Worm (Caenorhabditis elegans) whole organism, young adult: ENCODE results near the gene F47G3.1.

ENCODE experiments used
- C17E4.6 ChIP-seq: fragments of 200-800 bp; sonication (Bioruptor generic); IDR thresholded peaks from 2 replicates; pipeline ENCODE4 v1.3.6; 2022; ENCODE audit warnings: missing genetic modification reagents, missing genetic modification characterization, missing compliant biosample characterization
- F22D6.2 ChIP-seq: sonication (generic microtip); optimal IDR thresholded peaks from 2 replicates; lab custom pipeline; 2016; ENCODE audit warnings: mild to moderate bottlenecking, missing genetic modification characterization, missing compliant biosample characterization
- F39B2.1 ChIP-seq: fragments of 200-800 bp; sonication (Bioruptor generic); IDR thresholded peaks from 2 replicates; pipeline ENCODE4 v1.3.6; 2022; ENCODE audit warnings: missing genetic modification reagents, missing genetic modification characterization, missing compliant biosample characterization
- F49E8.2 ChIP-seq: sonication (generic microtip); optimal IDR thresholded peaks from 3 replicates; lab custom pipeline; 2017; ENCODE audit warnings: missing genetic modification characterization, mild to moderate bottlenecking, missing compliant biosample characterization, antibody characterized with exemption, moderate library complexity; ENCODE audit not compliant: insufficient read depth
- F52B5.7 ChIP-seq: sonication (generic microtip); optimal IDR thresholded peaks from 2 replicates; lab custom pipeline; 2016; ENCODE audit warnings: mild to moderate bottlenecking, missing genetic modification characterization, missing compliant biosample characterization
- F57A8.1 ChIP-seq: fragments of 200-800 bp; sonication (Bioruptor generic); optimal IDR thresholded peaks from 2 replicates; lab custom pipeline; 2018; ENCODE audit warnings: mild to moderate bottlenecking, missing genetic modification characterization, moderate library complexity, missing compliant biosample characterization
- F57C9.4 ChIP-seq: sonication (generic microtip); optimal IDR thresholded peaks from 2 replicates; lab custom pipeline; 2017; ENCODE audit warnings: mild to moderate bottlenecking, missing genetic modification characterization, missing compliant biosample characterization
- K12H6.12 ChIP-seq: fragments of 200-800 bp; sonication (Bioruptor generic); optimal IDR thresholded peaks from 2 replicates; lab custom pipeline; 2018; ENCODE audit warnings: mild to moderate bottlenecking, missing genetic modification characterization, missing compliant biosample characterization
- T07F8.4 ChIP-seq: sonication (generic microtip); optimal IDR thresholded peaks from 2 replicates; lab custom pipeline; 2016; ENCODE audit warnings: mild to moderate bottlenecking, missing genetic modification characterization, moderate library complexity, missing compliant biosample characterization
- Y53G8AR.9 ChIP-seq: fragments of 200-800 bp; sonication (Bioruptor generic); conservative IDR thresholded peaks from 2 replicates; pipeline ENCODE4 v1.3.6; 2022; ENCODE audit warnings: missing genetic modification reagents, missing genetic modification characterization, missing compliant biosample characterization
- Y79H2A.3 ChIP-seq: fragments of 200-800 bp; sonication (Bioruptor generic); conservative IDR thresholded peaks from 2 replicates; pipeline ENCODE4 v1.3.6; 2022; ENCODE audit warnings: missing genetic modification reagents, missing genetic modification characterization, missing compliant biosample characterization
- akir-1 ChIP-seq: fragments of 200-800 bp; sonication (Bioruptor generic); optimal IDR thresholded peaks from 2 replicates; lab custom pipeline; 2018; ENCODE audit warnings: mild to moderate bottlenecking, missing genetic modification characterization, moderate library complexity, missing compliant biosample characterization
- ama-1 ChIP-seq, 3 experiments: fragments of 150-350 bp in 1 of 3; sonication (generic microtip) in 2 of 3; optimal IDR thresholded peaks; 2 replicates each; lab custom pipeline; 2014 to 2018; ENCODE audit warnings: missing biosample characterization in 2 of 3, missing genetic modification characterization in 2 of 3, missing genetic modification reagents in 2 of 3
- aptf-2 ChIP-seq: fragments of 200-800 bp; sonication (Bioruptor generic); conservative IDR thresholded peaks from 2 replicates; pipeline ENCODE4 v1.3.6; 2022; ENCODE audit warnings: missing genetic modification reagents, missing genetic modification characterization, missing compliant biosample characterization
- attf-6 ChIP-seq: fragments of 200-800 bp; sonication (Bioruptor generic); IDR thresholded peaks from 2 replicates; pipeline ENCODE4 v1.3.6; 2022; ENCODE audit warnings: missing genetic modification reagents, missing genetic modification characterization, missing compliant biosample characterization
- ceh-27 ChIP-seq: fragments of 200-800 bp; sonication (Bioruptor generic); optimal IDR thresholded peaks from 2 replicates; lab custom pipeline; 2018; ENCODE audit warnings: mild to moderate bottlenecking, missing genetic modification characterization, moderate library complexity, missing compliant biosample characterization
- ceh-58 ChIP-seq: fragments of 200-800 bp; sonication (Bioruptor generic); IDR thresholded peaks from 2 replicates; pipeline ENCODE4 v1.3.6; 2022; ENCODE audit warnings: missing genetic modification characterization, missing compliant biosample characterization
- dox-1 ChIP-seq: fragments of 200-800 bp; sonication (Bioruptor generic); IDR thresholded peaks from 2 replicates; pipeline ENCODE4 v1.3.6; 2022; ENCODE audit warnings: missing genetic modification reagents, missing genetic modification characterization, missing compliant biosample characterization
- dpl-1 ChIP-seq: fragments of 150-350 bp; optimal IDR thresholded peaks from 2 replicates; lab custom pipeline; 2014; ENCODE audit warnings: missing biosample characterization, missing genetic modification reagents, missing genetic modification characterization
- ekl-4 ChIP-seq: fragments of 200-800 bp; sonication (Bioruptor generic); IDR thresholded peaks from 2 replicates; pipeline ENCODE4 v1.3.6; 2022; ENCODE audit warnings: missing genetic modification reagents, missing genetic modification characterization, missing compliant biosample characterization
- fkh-3 ChIP-seq: sonication (generic microtip); optimal IDR thresholded peaks from 2 replicates; lab custom pipeline; 2016; ENCODE audit warnings: mild to moderate bottlenecking, missing genetic modification characterization, missing compliant biosample characterization
- hmg-1.2 ChIP-seq: fragments of 200-800 bp; sonication (Bioruptor generic); IDR thresholded peaks from 2 replicates; pipeline ENCODE4 v1.3.6; 2022; ENCODE audit warnings: missing genetic modification reagents, missing genetic modification characterization, missing compliant biosample characterization
- hmg-20 ChIP-seq: fragments of 200-800 bp; sonication (Bioruptor generic); IDR thresholded peaks from 2 replicates; pipeline ENCODE4 v1.3.6; 2022; ENCODE audit warnings: missing genetic modification reagents, missing genetic modification characterization, missing compliant biosample characterization
- lag-1 ChIP-seq: fragments of 200-800 bp; sonication (Bioruptor generic); IDR thresholded peaks from 2 replicates; pipeline ENCODE4 v1.3.6; 2022; ENCODE audit warnings: missing genetic modification reagents, missing genetic modification characterization, missing compliant biosample characterization
- lin-26 ChIP-seq: fragments of 200-800 bp; sonication (Bioruptor generic); IDR thresholded peaks from 2 replicates; pipeline ENCODE4 v1.3.6; 2022; ENCODE audit warnings: missing genetic modification reagents, missing genetic modification characterization, missing compliant biosample characterization
- lin-40 ChIP-seq: sonication (generic microtip); optimal IDR thresholded peaks from 2 replicates; lab custom pipeline; 2016; ENCODE audit warnings: missing genetic modification characterization, mild to moderate bottlenecking, missing compliant biosample characterization, missing genotype, missing genetic modification reagents
- madf-10 ChIP-seq: sonication (generic microtip); optimal IDR thresholded peaks from 2 replicates; lab custom pipeline; 2016; ENCODE audit warnings: mild to moderate bottlenecking, missing genetic modification characterization, missing compliant biosample characterization
- madf-6 ChIP-seq: fragments of 200-800 bp; sonication (Bioruptor generic); IDR thresholded peaks from 2 replicates; pipeline ENCODE4 v1.3.6; 2022; ENCODE audit warnings: missing genetic modification reagents, missing genetic modification characterization, missing compliant biosample characterization
- nfyb-1 ChIP-seq: fragments of 200-800 bp; sonication (Bioruptor generic); IDR thresholded peaks from 2 replicates; pipeline ENCODE4 v1.3.6; 2022; ENCODE audit warnings: missing genetic modification reagents, missing genetic modification characterization, missing compliant biosample characterization
- nhr-179 ChIP-seq: sonication (generic microtip); optimal IDR thresholded peaks from 2 replicates; lab custom pipeline; 2016; ENCODE audit warnings: mild to moderate bottlenecking, missing genetic modification characterization, missing compliant biosample characterization
- pha-4 ChIP-seq: fragments of 150-350 bp; sonication (generic microtip); optimal IDR thresholded peaks from 2 replicates; lab custom pipeline; 2014; ENCODE audit warnings: missing biosample characterization, missing genetic modification reagents, missing genetic modification characterization
- rec-8 ChIP-seq, 2 experiments: sonication (generic microtip); optimal IDR thresholded peaks; 2 replicates each; lab custom pipeline; 2016; ENCODE audit warnings: mild to moderate bottlenecking in 2 of 2, missing genetic modification characterization in 2 of 2, missing genetic modification reagents in 2 of 2, missing genotype in 2 of 2, missing biosample characterization in 1 of 2, missing compliant biosample characterization in 1 of 2, moderate library complexity in 1 of 2
- repo-1 ChIP-seq: sonication (generic microtip); optimal IDR thresholded peaks from 2 replicates; lab custom pipeline; 2017; ENCODE audit warnings: mild to moderate bottlenecking, missing genetic modification characterization, missing compliant biosample characterization
- sea-2 ChIP-seq: fragments of 200-800 bp; sonication (Bioruptor generic); IDR thresholded peaks from 2 replicates; pipeline ENCODE4 v1.3.6; 2022; ENCODE audit warnings: missing genetic modification characterization, missing compliant biosample characterization
- snpc-4 ChIP-seq, 5 experiments: fragments of 150-350 bp in 1 of 5; sonication (generic microtip) in 4 of 5; optimal IDR thresholded peaks; 2 replicates each; lab custom pipeline; 2014 to 2018; ENCODE audit warnings: missing genetic modification characterization in 5 of 5, missing biosample characterization in 3 of 5, antibody characterized with exemption in 2 of 5, mild to moderate bottlenecking in 2 of 5, missing compliant biosample characterization in 2 of 5, missing genotype in 2 of 5, moderate library complexity in 2 of 5, missing genetic modification reagents in 1 of 5
- sptf-2 ChIP-seq: fragments of 200-800 bp; sonication (Bioruptor generic); optimal IDR thresholded peaks from 2 replicates; lab custom pipeline; 2018; ENCODE audit warnings: mild to moderate bottlenecking, missing genetic modification characterization, missing compliant biosample characterization
- tbp1 ChIP-seq: fragments of 200-800 bp; sonication (Bioruptor generic); optimal IDR thresholded peaks from 2 replicates; lab custom pipeline; 2018; ENCODE audit warnings: mild to moderate bottlenecking, missing genetic modification characterization, missing compliant biosample characterization
- tbx-9 ChIP-seq: sonication (generic microtip); optimal IDR thresholded peaks from 2 replicates; lab custom pipeline; 2016; ENCODE audit warnings: borderline replicate concordance, missing genetic modification characterization, inconsistent platforms, missing compliant biosample characterization
- tlf-1 ChIP-seq: fragments of 200-800 bp; sonication (Bioruptor generic); optimal IDR thresholded peaks from 2 replicates; lab custom pipeline; 2018; ENCODE audit warnings: mild to moderate bottlenecking, missing genetic modification characterization, missing compliant biosample characterization
- zfh-2 ChIP-seq: fragments of 200-800 bp; sonication (Bioruptor generic); conservative IDR thresholded peaks from 2 replicates; pipeline ENCODE4 v1.3.6; 2022; ENCODE audit warnings: missing genetic modification reagents, missing genetic modification characterization, missing compliant biosample characterization
- zim-3 ChIP-seq: sonication (generic microtip); optimal IDR thresholded peaks from 2 replicates; lab custom pipeline; 2017; ENCODE audit warnings: mild to moderate bottlenecking, missing genetic modification characterization, moderate library complexity, missing compliant biosample characterization
- ztf-18 ChIP-seq: sonication (generic microtip); optimal IDR thresholded peaks from 2 replicates; lab custom pipeline; 2016; ENCODE audit warnings: missing genotype, mild to moderate bottlenecking, missing genetic modification characterization, missing compliant biosample characterization
- ztf-6 ChIP-seq: fragments of 200-800 bp; sonication (Bioruptor generic); IDR thresholded peaks from 2 replicates; pipeline ENCODE4 v1.3.6; 2022; ENCODE audit warnings: missing genetic modification reagents, missing genetic modification characterization, missing compliant biosample characterization

The F47G3.1 gene

DNA sequence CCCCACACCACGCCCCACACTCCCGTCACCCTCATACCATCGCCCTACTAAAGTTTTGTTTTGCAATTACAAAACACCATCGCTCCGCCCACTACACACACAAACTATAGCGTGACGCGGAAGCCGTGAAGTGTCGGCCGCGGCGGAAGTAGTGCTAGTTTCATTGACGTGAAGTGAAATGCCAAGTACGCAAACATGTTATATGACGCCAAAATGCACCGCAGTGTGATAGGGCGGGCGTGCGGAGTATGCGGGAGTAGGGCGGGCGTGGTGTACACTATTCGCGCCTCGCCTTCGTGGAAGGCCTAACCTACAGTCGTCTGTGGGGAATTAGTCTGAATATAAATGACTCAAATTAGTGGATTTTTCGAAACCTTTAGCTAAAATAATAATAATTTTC lies 22.7 kb upstream of the F47G3.1 start (continued):
- TF ChIP-seq aptf-2 (GFP tag; lab: Robert Waterston, UW): no peak
- TF ChIP-seq F57A8.1: no peak
- TF ChIP-seq repo-1 (tag; lab: Kevin White, UChicago): no peak
- no peak for TF ChIP-seq ekl-4 (GFP tag; lab: Robert Waterston, UW)
- no peak for TF ChIP-seq F49E8.2
- no peak for TF ChIP-seq K12H6.12 (tag; lab: Kevin White, UChicago)
- no peak for TF ChIP-seq akir-1
- TF ChIP-seq F52B5.7: no peak
- no peak for TF ChIP-seq F22D6.2 (tag; lab: Kevin White, UChicago)
- TF ChIP-seq ama-1 (optimal IDR thresholded peaks at IDR 0.05; lab: Kevin White, UChicago): no peak
- TF ChIP-seq ama-1 (GFP tag; optimal IDR thresholded peaks at IDR 0.05; lab: Kevin White, UChicago): no peak
- no peak for TF ChIP-seq dpl-1 (GFP tag; lab: Kevin White, UChicago)
- no peak for TF ChIP-seq rec-8 (tag; optimal IDR thresholded peaks at IDR 0.05; lab: Kevin White, UChicago)
- TF ChIP-seq lin-40: no peak
- no peak for TF ChIP-seq attf-6 (GFP tag; lab: Robert Waterston, UW)
- no peak for TF ChIP-seq lin-26 (GFP tag; lab: Robert Waterston, UW)
- TF ChIP-seq tbp1 (GFP tag; lab: Kevin White, UChicago): no peak
- TF ChIP-seq zim-3: no peak
- no peak for TF ChIP-seq Y53G8AR.9 (GFP tag; lab: Robert Waterston, UW)
- no peak for TF ChIP-seq hmg-20 (GFP tag; lab: Robert Waterston, UW)
- TF ChIP-seq zfh-2 (GFP tag; lab: Robert Waterston, UW): no peak; the same call in 1 of the 2 replicates
- no peak for TF ChIP-seq F39B2.1
- no peak for TF ChIP-seq pha-4 (tag; lab: Kevin White, UChicago)
- peak; percentile 65 for TF ChIP-seq hmg-1.2
- TF ChIP-seq ztf-18: no peak
- no peak for TF ChIP-seq F57C9.4
- no peak for TF ChIP-seq lag-1 (GFP tag; lab: Robert Waterston, UW)
- TF ChIP-seq snpc-4 (GFP tag; optimal IDR thresholded peaks at IDR 0.05; lab: Kevin White, UChicago): peak; percentile 68
- peak; percentile 28 to 93 (median 90) for TF ChIP-seq snpc-4 (tag; optimal IDR thresholded peaks at IDR 0.05; lab: Kevin White, UChicago)
- no peak for TF ChIP-seq madf-10
- no peak for TF ChIP-seq ceh-58 (GFP tag; lab: Robert Waterston, UW)
- TF ChIP-seq nfyb-1 (GFP tag; lab: Robert Waterston, UW): no peak
- no peak for TF ChIP-seq nhr-179
- 0 out of 2 replicates have a peak, but pooled peaks have one; percentile 16 for TF ChIP-seq dox-1
- no peak for TF ChIP-seq Y79H2A.3 (GFP tag; lab: Robert Waterston, UW)
- TF ChIP-seq T07F8.4 (tag; lab: Kevin White, UChicago): no peak
- TF ChIP-seq fkh-3 (tag; lab: Kevin White, UChicago): no peak
- no peak for TF ChIP-seq tbx-9
- no peak for TF ChIP-seq C17E4.6 (GFP tag; lab: Robert Waterston, UW)
- no peak for TF ChIP-seq ceh-27 (GFP tag; lab: Kevin White, UChicago)
- TF ChIP-seq ztf-6 (GFP tag; lab: Robert Waterston, UW): no peak
- peak; percentile 19 for TF ChIP-seq sptf-2 (GFP tag; lab: Kevin White, UChicago)
- no peak for TF ChIP-seq tlf-1 (GFP tag; lab: Kevin White, UChicago)
- peak; percentile 72 for TF ChIP-seq madf-6 (GFP tag; lab: Robert Waterston, UW)
- TF ChIP-seq sea-2 (GFP tag; lab: Robert Waterston, UW): no peak
